Worm (Caenorhabditis elegans) whole organism, young adult: ENCODE results near the gene str-85.

Experiments used
- F37B4.10 ChIP-seq: fragments of 200-800 bp; sonication (Bioruptor generic); IDR thresholded peaks from 2 replicates; pipeline ENCODE4 v1.3.6; 2022; ENCODE audit warnings: missing genetic modification characterization, missing compliant biosample characterization
- F57C9.4 ChIP-seq: sonication (generic microtip); optimal IDR thresholded peaks from 2 replicates; lab custom pipeline; 2017; ENCODE audit warnings: mild to moderate bottlenecking, missing genetic modification characterization, missing compliant biosample characterization
- nhr-80 ChIP-seq: sonication (generic microtip); optimal IDR thresholded peaks from 2 replicates; lab custom pipeline; 2016; ENCODE audit warnings: missing genetic modification characterization, missing compliant biosample characterization

DNA sequence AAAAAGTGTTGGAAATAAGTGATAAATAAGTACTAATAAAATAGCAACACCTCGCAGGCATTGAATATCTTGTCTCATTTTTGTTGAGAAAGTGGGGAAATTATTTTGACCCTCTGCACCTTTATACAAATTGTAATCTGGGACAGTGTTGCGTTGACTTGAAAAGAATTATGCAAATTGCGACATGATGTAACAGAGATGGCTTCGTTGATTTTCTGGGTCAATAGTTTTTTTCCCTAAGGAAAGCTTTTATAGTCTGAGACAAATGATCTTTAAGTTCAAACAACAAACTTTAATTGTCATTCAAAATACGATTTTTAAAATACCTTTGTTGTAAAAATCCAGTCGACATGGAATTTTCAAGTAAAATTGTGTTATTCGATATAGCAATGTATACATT is 39.1 kb upstream of the str-85 start, which contains the start of gene bus-1:
- TF ChIP-seq F57C9.4 (tag; lab: Kevin White, UChicago) (no peak), F37B4.10 (GFP tag; lab: Robert Waterston, UW) (no peak), nhr-80 (tag; lab: Kevin White, UChicago) (no peak)
